Fruit fly (Drosophila melanogaster) whole organism, embryonic: ENCODE results near the gene Rassf.

Experiments used
- Bteb2 ChIP-seq: fragments of 200-800 bp; sonication (Bioruptor generic); optimal IDR thresholded peaks from 2 replicates; lab custom pipeline; 2016; ENCODE audit warnings: missing biosample characterization, missing genetic modification characterization
- CG11456 ChIP-seq: fragments of 200-800 bp; sonication (Bioruptor generic); IDR thresholded peaks from 3 replicates; pipeline ENCODE4 v1.3.6; 2022; ENCODE audit warnings: missing biosample characterization, missing genetic modification characterization
- CG13296 ChIP-seq: fragments of 200-800 bp; sonication (Bioruptor generic); optimal IDR thresholded peaks from 3 replicates; lab custom pipeline; 2018; ENCODE audit warnings: missing biosample characterization, mild to moderate bottlenecking, missing genetic modification characterization
- CG14441 ChIP-seq: fragments of 200-800 bp; sonication (Bioruptor generic); IDR thresholded peaks from 2 replicates; pipeline ENCODE4 v1.3.6; 2022; ENCODE audit warnings: missing biosample characterization, missing genetic modification characterization
- CG15073 ChIP-seq: fragments of 200-800 bp; sonication (Bioruptor generic); optimal IDR thresholded peaks from 2 replicates; lab custom pipeline; 2016; ENCODE audit warnings: missing biosample characterization, missing genetic modification characterization
- CG15601 ChIP-seq: fragments of 200-800 bp; sonication (Bioruptor generic); optimal IDR thresholded peaks from 3 replicates; lab custom pipeline; 2019; ENCODE audit warnings: missing biosample characterization, mild to moderate bottlenecking, missing genetic modification characterization, moderate library complexity
- CG17361 ChIP-seq: fragments of 200-800 bp; sonication (Bioruptor generic); IDR thresholded peaks from 3 replicates; pipeline ENCODE4 v1.3.6; 2022; ENCODE audit warnings: missing biosample characterization, missing genetic modification characterization
- CG18599 ChIP-seq: fragments of 200-800 bp; sonication (Bioruptor generic); optimal IDR thresholded peaks from 3 replicates; lab custom pipeline; 2017; ENCODE audit warnings: missing biosample characterization, missing genetic modification characterization, mild to moderate bottlenecking, moderate library complexity, missing genetic modification reagents
- CG3838 ChIP-seq: fragments of 200-800 bp; sonication (Bioruptor generic); optimal IDR thresholded peaks from 3 replicates; lab custom pipeline; 2016; ENCODE audit warnings: missing biosample characterization, missing genetic modification characterization
- CG4282 ChIP-seq: fragments of 200-800 bp; sonication (Bioruptor generic); optimal IDR thresholded peaks from 2 replicates; lab custom pipeline; 2016; ENCODE audit warnings: missing biosample characterization, missing genetic modification characterization
- CG4404 ChIP-seq: fragments of 200-800 bp; sonication (Bioruptor generic); IDR thresholded peaks from 2 replicates; pipeline ENCODE4 v1.3.6; 2022; ENCODE audit warnings: missing biosample characterization, missing genetic modification characterization
- CG4820 ChIP-seq: fragments of 200-800 bp; sonication (Bioruptor generic); optimal IDR thresholded peaks from 3 replicates; lab custom pipeline; 2016; ENCODE audit warnings: missing biosample characterization, missing genetic modification characterization
- CG4854 ChIP-seq: fragments of 200-800 bp; sonication (Bioruptor generic); optimal IDR thresholded peaks from 2 replicates; lab custom pipeline; 2016; ENCODE audit warnings: missing biosample characterization, missing genetic modification characterization, inconsistent platforms
- CG6175 ChIP-seq: fragments of 200-800 bp; sonication (Bioruptor generic); IDR thresholded peaks from 3 replicates; pipeline ENCODE4 v1.3.6; 2022; ENCODE audit warnings: missing biosample characterization, missing genetic modification characterization
- CG6813 ChIP-seq: fragments of 200-800 bp; sonication (Bioruptor generic); optimal IDR thresholded peaks from 2 replicates; lab custom pipeline; 2017; ENCODE audit warnings: missing biosample characterization, missing genetic modification characterization, mild to moderate bottlenecking, moderate library complexity, missing genetic modification reagents
- CG8281 ChIP-seq: fragments of 200-800 bp; sonication (Bioruptor generic); optimal IDR thresholded peaks from 2 replicates; lab custom pipeline; 2018; ENCODE audit warnings: missing biosample characterization, mild to moderate bottlenecking, missing genetic modification characterization, moderate library complexity
- CG8359 ChIP-seq: fragments of 200-800 bp; sonication (Bioruptor generic); optimal IDR thresholded peaks from 2 replicates; lab custom pipeline; 2017; ENCODE audit warnings: missing biosample characterization, mild to moderate bottlenecking, missing genetic modification characterization, borderline replicate concordance
- CG8924 ChIP-seq: fragments of 200-800 bp; optimal IDR thresholded peaks from 3 replicates; lab custom pipeline; 2019; ENCODE audit warnings: missing biosample characterization, mild to moderate bottlenecking, missing genetic modification characterization, moderate library complexity
- CG8944 ChIP-seq: fragments of 200-800 bp; sonication (Bioruptor generic); optimal IDR thresholded peaks from 3 replicates; lab custom pipeline; 2016; ENCODE audit warnings: missing biosample characterization, missing genetic modification characterization
- CG9932 ChIP-seq: fragments of 200-800 bp; sonication (Bioruptor generic); IDR thresholded peaks from 2 replicates; pipeline ENCODE4 v1.3.6; 2022; ENCODE audit warnings: missing biosample characterization, missing genetic modification characterization
- CHES-1-like ChIP-seq: fragments of 200-800 bp; sonication (Bioruptor generic); optimal IDR thresholded peaks from 2 replicates; lab custom pipeline; 2016; ENCODE audit warnings: missing biosample characterization, missing genetic modification characterization
- Dad ChIP-seq: fragments of 200-800 bp; sonication (Bioruptor generic); optimal IDR thresholded peaks from 3 replicates; lab custom pipeline; 2016; ENCODE audit warnings: missing biosample characterization, missing genetic modification characterization
- Eip74EF ChIP-seq, 2 experiments: fragments of 200-800 bp in 1 of 2; fragments of >200 bp in 1 of 2; sonication (Bioruptor generic) in 1 of 2; optimal IDR thresholded peaks; 2 replicates each; lab custom pipeline; 2017 to 2019; ENCODE audit warnings: missing biosample characterization in 2 of 2, missing genetic modification characterization in 2 of 2, mild to moderate bottlenecking in 1 of 2, moderate library complexity in 1 of 2
- H15 ChIP-seq: fragments of 200-800 bp; sonication (Bioruptor generic); IDR thresholded peaks from 3 replicates; pipeline ENCODE4 v1.3.6; 2022; ENCODE audit warnings: missing biosample characterization, missing genetic modification characterization
- HLH54F ChIP-seq: fragments of 200-800 bp; sonication (Bioruptor generic); optimal IDR thresholded peaks from 3 replicates; lab custom pipeline; 2016; ENCODE audit warnings: missing biosample characterization, missing genetic modification characterization
- MBD-R2 ChIP-seq: fragments of 200-800 bp; sonication (Bioruptor generic); IDR thresholded peaks from 2 replicates; pipeline ENCODE4 v1.3.6; 2022; ENCODE audit warnings: missing biosample characterization, missing genetic modification characterization
- Oaz ChIP-seq: fragments of 200-800 bp; sonication (Bioruptor generic); IDR thresholded peaks from 2 replicates; pipeline ENCODE4 v1.3.6; 2022; ENCODE audit warnings: missing biosample characterization, missing genetic modification characterization
- Ravus ChIP-seq: fragments of 200-800 bp; sonication (Bioruptor generic); IDR thresholded peaks from 2 replicates; pipeline ENCODE4 v1.3.6; 2022; ENCODE audit warnings: missing biosample characterization, missing genetic modification characterization
- Six4 ChIP-seq: fragments of 200-800 bp; sonication (Bioruptor generic); optimal IDR thresholded peaks from 2 replicates; lab custom pipeline; 2016; ENCODE audit warnings: missing biosample characterization, missing genetic modification characterization
- YL-1 ChIP-seq: fragments of 200-800 bp; sonication (Bioruptor generic); optimal IDR thresholded peaks from 3 replicates; lab custom pipeline; 2017; ENCODE audit warnings: missing biosample characterization, mild to moderate bottlenecking, missing genetic modification characterization
- btn ChIP-seq: fragments of 200-800 bp; sonication (Bioruptor generic); optimal IDR thresholded peaks from 2 replicates; lab custom pipeline; 2016; ENCODE audit warnings: missing biosample characterization, missing genetic modification characterization
- danr ChIP-seq: fragments of 200-800 bp; sonication (Bioruptor generic); IDR thresholded peaks from 2 replicates; pipeline ENCODE4 v1.3.6; 2022; ENCODE audit warnings: missing biosample characterization, missing genetic modification characterization
- ewg ChIP-seq: fragments of 200-800 bp; sonication (Bioruptor generic); optimal IDR thresholded peaks from 3 replicates; lab custom pipeline; 2017; ENCODE audit warnings: mild to moderate bottlenecking, missing biosample characterization, missing genetic modification reagents, missing genetic modification characterization
- gt ChIP-seq: fragments of 200-800 bp; sonication (Bioruptor generic); IDR thresholded peaks from 2 replicates; pipeline ENCODE4 v1.3.6; 2022; ENCODE audit warnings: missing biosample characterization, missing genetic modification characterization
- h ChIP-seq: fragments of >200 bp; optimal IDR thresholded peaks from 2 replicates; lab custom pipeline; 2017
- kay ChIP-seq: fragments of 200-800 bp; sonication (Bioruptor generic); optimal IDR thresholded peaks from 2 replicates; lab custom pipeline; 2016; ENCODE audit warnings: missing biosample characterization, missing genetic modification characterization
- ken ChIP-seq: fragments of 200-800 bp; sonication (Bioruptor generic); IDR thresholded peaks from 3 replicates; pipeline ENCODE4 v1.3.6; 2022; ENCODE audit warnings: missing biosample characterization, missing genetic modification characterization
- lov ChIP-seq, 2 experiments: fragments of 200-800 bp in 1 of 2; fragments of >200 bp in 1 of 2; sonication (Bioruptor generic) in 1 of 2; IDR thresholded peaks in 1 of 2; optimal IDR thresholded peaks in 1 of 2; 2 replicates in 1 of 2; 3 replicates in 1 of 2; pipeline versions ENCODE4 v1.3.6 to Lab custom; 2017 to 2022; ENCODE audit warnings: missing biosample characterization in 1 of 2, missing genetic modification characterization in 1 of 2
- oc ChIP-seq: fragments of 200-800 bp; sonication (Bioruptor generic); optimal IDR thresholded peaks from 2 replicates; lab custom pipeline; 2018; ENCODE audit warnings: missing biosample characterization, mild to moderate bottlenecking, missing genetic modification characterization, moderate library complexity
- odd ChIP-seq: fragments of 200-800 bp; sonication (Bioruptor generic); optimal IDR thresholded peaks from 2 replicates; lab custom pipeline; 2017; ENCODE audit warnings: missing biosample characterization, mild to moderate bottlenecking, missing genetic modification characterization
- pita ChIP-seq: fragments of 200-800 bp; sonication (Bioruptor generic); optimal IDR thresholded peaks from 2 replicates; lab custom pipeline; 2017; ENCODE audit warnings: missing biosample characterization, mild to moderate bottlenecking, missing genetic modification characterization
- rib ChIP-seq: fragments of 200-800 bp; sonication (Bioruptor generic); IDR thresholded peaks from 2 replicates; pipeline ENCODE4 v1.3.6; 2022; ENCODE audit warnings: missing biosample characterization, missing genetic modification characterization
- ro ChIP-seq: fragments of 200-800 bp; sonication (Bioruptor generic); IDR thresholded peaks from 2 replicates; pipeline ENCODE4 v1.3.6; 2022; ENCODE audit warnings: missing biosample characterization, missing genetic modification characterization
- sens ChIP-seq: fragments of 200-800 bp; sonication (Bioruptor generic); peaks from one replicate; lab custom pipeline; 2016; ENCODE audit warnings: missing biosample characterization, missing genetic modification characterization
- tll ChIP-seq, 2 experiments: fragments of 200-800 bp in 1 of 2; fragments of >200 bp in 1 of 2; sonication (Bioruptor generic) in 1 of 2; optimal IDR thresholded peaks; 2 replicates each; lab custom pipeline; 2017 to 2019; ENCODE audit warnings: missing biosample characterization in 2 of 2, missing genetic modification characterization in 2 of 2, mild to moderate bottlenecking in 1 of 2, moderate library complexity in 1 of 2
- toy ChIP-seq: fragments of 200-800 bp; sonication (Bioruptor generic); IDR thresholded peaks from 2 replicates; pipeline ENCODE4 v1.3.6; 2022; ENCODE audit warnings: missing biosample characterization, missing genetic modification characterization
- twi ChIP-seq: fragments of 200-800 bp; optimal IDR thresholded peaks from 2 replicates; lab custom pipeline; 2019; ENCODE audit warnings: missing biosample characterization, mild to moderate bottlenecking, missing genetic modification characterization, moderate library complexity
- tx ChIP-seq: fragments of 200-800 bp; sonication (Bioruptor generic); optimal IDR thresholded peaks from 2 replicates; lab custom pipeline; 2016; ENCODE audit warnings: missing biosample characterization, missing genetic modification characterization
- zen2 ChIP-seq: fragments of 200-800 bp; sonication (Bioruptor generic); IDR thresholded peaks from 3 replicates; pipeline ENCODE4 v1.3.6; 2022; ENCODE audit warnings: missing biosample characterization, missing genetic modification characterization; ENCODE audit not compliant: partially characterized antibody

Gene Rassf

DNA sequence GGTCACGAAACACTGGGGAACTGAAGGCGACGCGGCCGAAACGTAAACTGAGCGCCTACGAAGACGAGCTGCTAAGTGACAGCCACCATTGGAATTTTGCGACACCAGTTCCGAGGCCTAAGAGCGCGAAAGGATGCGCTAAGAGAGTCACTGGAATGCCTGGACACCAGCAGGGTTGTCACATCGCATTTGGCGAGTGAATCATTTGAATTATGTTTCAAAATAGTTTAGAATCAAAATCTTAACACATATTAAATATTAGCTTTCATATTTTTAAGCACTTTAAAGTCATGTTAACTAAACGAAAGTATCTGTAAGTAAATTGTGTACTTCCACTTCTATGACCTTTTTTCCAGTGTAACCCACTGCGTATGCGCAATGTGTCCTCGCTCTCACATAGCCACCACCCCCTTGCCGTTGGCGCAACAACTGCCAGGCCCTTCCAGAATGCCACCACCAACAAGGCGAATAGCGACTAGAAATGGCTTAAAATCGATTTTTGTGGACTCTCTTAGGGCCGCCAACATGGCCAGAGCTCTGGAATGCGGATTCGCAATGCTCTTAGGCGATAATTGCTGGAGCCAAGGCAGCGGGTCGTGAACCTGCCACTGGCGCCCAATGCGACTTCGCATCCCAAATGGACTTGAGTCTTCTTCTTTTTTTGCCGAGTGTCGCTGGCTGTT is 4.9 kb downstream of the Rassf start, which contains the start of gene Cow (continued):
- TF ChIP-seq CG6175 (GFP tag; lab: Robert Waterston, UW): 0 out of 3 replicates have a peak, but pooled peaks have one; percentile 43
- no peak for TF ChIP-seq lov (optimal IDR thresholded peaks at IDR 0.05; lab: Kevin White, UChicago)
- TF ChIP-seq lov (GFP tag; IDR thresholded peaks at IDR 0.05; lab: Robert Waterston, UW): no peak
- TF ChIP-seq sens (GFP tag; lab: Kevin White, UChicago): peak; percentile 89
- TF ChIP-seq CG14441 (GFP tag; lab: Robert Waterston, UW): peak; percentile 68
- TF ChIP-seq CG6813 (GFP tag; lab: Kevin White, UChicago): peak; percentile 57
- no peak for TF ChIP-seq odd (GFP tag; lab: Kevin White, UChicago)
- no peak for TF ChIP-seq rib (GFP tag; lab: Robert Waterston, UW)
- no peak for TF ChIP-seq zen2 (GFP tag; lab: Robert Waterston, UW)
- no peak for TF ChIP-seq CG4854
- 0 out of 2 replicates have a peak, but pooled peaks have one; percentile 15 for TF ChIP-seq danr
- no peak for TF ChIP-seq twi (tag; lab: Kevin White, UChicago)
- peak; percentile 71 for TF ChIP-seq CG13296 (GFP tag; lab: Kevin White, UChicago)
- TF ChIP-seq CG8944: no peak
- TF ChIP-seq CG18599 (GFP tag; lab: Kevin White, UChicago): peak; percentile 93
- TF ChIP-seq Bteb2 (GFP tag; lab: Kevin White, UChicago): peak; percentile 54
- TF ChIP-seq Six4: peak; percentile 20
- no peak; the same call in 1 of the 2 replicates for TF ChIP-seq CG4404 (GFP tag; lab: Robert Waterston, UW)
- peak; percentile 11 for TF ChIP-seq tx
- TF ChIP-seq YL-1 (GFP tag; lab: Kevin White, UChicago): no peak
- TF ChIP-seq ewg (GFP tag; lab: Kevin White, UChicago): peak; percentile 98
- peak; percentile 36 for TF ChIP-seq kay
- TF ChIP-seq btn (GFP tag; lab: Kevin White, UChicago): no peak
- no peak for TF ChIP-seq pita (GFP tag; lab: Kevin White, UChicago)
- TF ChIP-seq CG17361 (GFP tag; lab: Robert Waterston, UW): peak; percentile 41; the same call in 1 of the 3 replicates
- TF ChIP-seq h (lab: Kevin White, UChicago): no peak
- TF ChIP-seq CG11456: peak; percentile 57; the same call in 1 of the 3 replicates
- TF ChIP-seq Eip74EF (GFP tag; optimal IDR thresholded peaks at IDR 0.05; lab: Kevin White, UChicago): no peak
- peak; percentile 70 for TF ChIP-seq CG9932 (GFP tag; lab: Robert Waterston, UW)
- no peak; the same call in 2 of the 3 replicates for TF ChIP-seq ken (GFP tag; lab: Robert Waterston, UW)
- TF ChIP-seq ro (GFP tag; lab: Robert Waterston, UW): peak; percentile 30
- TF ChIP-seq CG8924 (tag; lab: Kevin White, UChicago): peak; percentile 55
- TF ChIP-seq MBD-R2 (GFP tag; lab: Robert Waterston, UW): peak; percentile 39; the same call in 1 of the 2 replicates
- peak; percentile 59; the same call in 1 of the 3 replicates for TF ChIP-seq H15
- TF ChIP-seq CG4282 (GFP tag; lab: Kevin White, UChicago): peak; percentile 20
- peak; percentile 59 for TF ChIP-seq HLH54F (GFP tag; lab: Kevin White, UChicago)
- TF ChIP-seq CG8359 (GFP tag; lab: Kevin White, UChicago): no peak
- 0 out of 2 replicates have a peak, but pooled peaks have one; percentile 34 for TF ChIP-seq toy (GFP tag; lab: Robert Waterston, UW)
- TF ChIP-seq CG3838 (GFP tag; lab: Kevin White, UChicago): no peak
- no peak for TF ChIP-seq oc (tag; lab: Kevin White, UChicago)
- no peak for TF ChIP-seq tll (GFP tag; optimal IDR thresholded peaks at IDR 0.05; lab: Kevin White, UChicago)
- TF ChIP-seq Oaz (GFP tag; lab: Robert Waterston, UW): 0 out of 2 replicates have a peak, but pooled peaks have one; percentile 38
- peak; percentile 48 for TF ChIP-seq CHES-1-like
- no peak for TF ChIP-seq CG15601 (tag; lab: Kevin White, UChicago)
- TF ChIP-seq CG15073 (GFP tag; lab: Kevin White, UChicago): no peak
- no peak for TF ChIP-seq gt (GFP tag; lab: Robert Waterston, UW)
- TF ChIP-seq Ravus (GFP tag; lab: Robert Waterston, UW): no peak
- TF ChIP-seq Dad (GFP tag; lab: Kevin White, UChicago): no peak
- TF ChIP-seq CG4820 (GFP tag; lab: Kevin White, UChicago): peak; percentile 20
- TF ChIP-seq CG8281 (tag; lab: Kevin White, UChicago): no peak
